Fruit fly (Drosophila melanogaster): Measurements from ENCODE around the gene CG9192.

CG9192 gene

dm6 chr3L:1256061-1256780 lies 18.1 kb upstream of the CG9192 start, which contains the start of gene tfc:
TSS of gene tfc (plus strand) at chr3L:1256449.
- TF ChIP-seq CG5180 (GFP tag; optimal IDR thresholded peaks at IDR 0.05) (peak; percentile 83), lola (GFP tag; optimal IDR thresholded peaks at IDR 0.05) (no peak), nom (GFP tag; optimal IDR thresholded peaks at IDR 0.05) (peak; percentile 55), CG13287 (GFP tag; IDR thresholded peaks at IDR 0.05; ENCODE audit: partially characterized antibody) (0 out of 2 replicates have a peak, but pooled peaks have one; percentile 20), bcd (GFP tag; optimal IDR thresholded peaks at IDR 0.05) (no peak), CG32772 (GFP tag; IDR thresholded peaks at IDR 0.05) (no peak), kni (GFP tag; optimal IDR thresholded peaks at IDR 0.05) (peak; percentile 65), z (GFP tag; IDR thresholded peaks at IDR 0.05) (peak; percentile 81; the same call in 2 of the 3 replicates), CG10543 (GFP tag; optimal IDR thresholded peaks at IDR 0.05) (peak; percentile 4), sens (GFP tag) (peak; percentile 18), CG11247 (GFP tag; IDR thresholded peaks at IDR 0.05) (no peak), sna (GFP tag; IDR thresholded peaks at IDR 0.05; ENCODE audit: partially characterized antibody) (no peak), CoRest (tag; optimal IDR thresholded peaks at IDR 0.05) (no peak), btn (GFP tag; optimal IDR thresholded peaks at IDR 0.05) (no peak), Taf1 (GFP tag; IDR thresholded peaks at IDR 0.05) (no peak), oc (tag; optimal IDR thresholded peaks at IDR 0.05) (peak; percentile 18), Med (GFP tag) (peak; percentile 42), zen2 (GFP tag; IDR thresholded peaks at IDR 0.05; ENCODE audit: partially characterized antibody) (0 out of 3 replicates have a peak, but pooled peaks have one; percentile 19), Side (GFP tag; optimal IDR thresholded peaks at IDR 0.05) (no peak), Eip74EF (GFP tag; optimal IDR thresholded peaks at IDR 0.05) (peak in 1 of 2 experiments; percentile 14), odd (GFP tag; optimal IDR thresholded peaks at IDR 0.05) (peak; percentile 6), NC2α (GFP tag; optimal IDR thresholded peaks at IDR 0.05) (no peak), caup (GFP tag; optimal IDR thresholded peaks at IDR 0.05; ENCODE audit: severe bottlenecking) (no peak), chinmo (GFP tag; IDR thresholded peaks at IDR 0.05; ENCODE audit: partially characterized antibody) (peak; percentile 86; the same call in 2 of the 4 replicates), Jarid2 (GFP tag; optimal IDR thresholded peaks at IDR 0.05) (peak; percentile 64), Tbp (GFP tag; optimal IDR thresholded peaks at IDR 0.05) (no peak), Drgx (GFP tag; IDR thresholded peaks at IDR 0.05) (0 out of 2 replicates have a peak, but pooled peaks have one; percentile 33), TFAM (GFP tag; optimal IDR thresholded peaks at IDR 0.05) (no peak), Deaf1 (tag; optimal IDR thresholded peaks at IDR 0.05) (peak; percentile 90), Blimp-1 (GFP tag; optimal IDR thresholded peaks at IDR 0.05) (peak; percentile 89), CG12769 (tag; optimal IDR thresholded peaks at IDR 0.05) (peak; percentile 67), Trl (optimal IDR thresholded peaks at IDR 0.05) (peak; percentile 11 to 22), Trl (GFP tag; optimal IDR thresholded peaks at IDR 0.05) (no peak)

dm6 chr3L:1251712-1252111 lies 13.6 kb upstream of the CG9192 start, which contains the start of the genes CG9130 and CG9133:
TSS of gene CG9130 (plus strand) at chr3L:1252012.
TSS of gene CG9133 (plus strand) at chr3L:1252012.
- TF ChIP-seq twi (tag; optimal IDR thresholded peaks at IDR 0.05): no peak
- TF ChIP-seq tgo (GFP tag; IDR thresholded peaks at IDR 0.05): no peak
- no peak for TF ChIP-seq CG7556 (GFP tag; optimal IDR thresholded peaks at IDR 0.05)
- no peak for TF ChIP-seq CG1603 (tag; optimal IDR thresholded peaks at IDR 0.05)

All from whole organism, embryonic.